Worm (Caenorhabditis elegans): ENCODE data around the gene Y41C4A.7.
A peak's percentile ranks its signal among the peaks of the same experiment; 100 is the strongest.

Gene Y41C4A.7

ce11 chrIII:11666819-11667218 is 31.9 kb upstream of the Y41C4A.7 start:
- peak; percentile 47 for TF ChIP-seq nhr-85 (tag)
- no peak for TF ChIP-seq ceh-88 (GFP tag; IDR thresholded peaks at IDR 0.05)
- no peak for TF ChIP-seq hlh-4 (tag; optimal IDR thresholded peaks at IDR 0.05)
- TF ChIP-seq unc-130 (tag; optimal IDR thresholded peaks at IDR 0.05): no peak
- peak; percentile 7 for TF ChIP-seq snu-23 (GFP tag; optimal IDR thresholded peaks at IDR 0.05)
- no peak for TF ChIP-seq ztf-4 (tag; optimal IDR thresholded peaks at IDR 0.05)
- no peak for TF ChIP-seq grh-1 (GFP tag; IDR thresholded peaks at IDR 0.05)
- no peak for TF ChIP-seq nhr-76 (tag; optimal IDR thresholded peaks at IDR 0.05)
- TF ChIP-seq dpl-1 (GFP tag; optimal IDR thresholded peaks at IDR 0.05): no peak
- no peak for TF ChIP-seq elt-3 (tag; optimal IDR thresholded peaks at IDR 0.05)
- TF ChIP-seq lin-14 (GFP tag; optimal IDR thresholded peaks at IDR 0.05): peak; percentile 47
- no peak for TF ChIP-seq nhr-19 (GFP tag; conservative IDR thresholded peaks at IDR 0.05)
- no peak for TF ChIP-seq rnt-1 (tag; optimal IDR thresholded peaks at IDR 0.05)
- TF ChIP-seq tlp-1 (tag; optimal IDR thresholded peaks at IDR 0.05): no peak
- TF ChIP-seq pax-3 (tag; optimal IDR thresholded peaks at IDR 0.05): no peak
- no peak for TF ChIP-seq ceh-82 (tag; optimal IDR thresholded peaks at IDR 0.05)
- TF ChIP-seq mep-1 (tag; optimal IDR thresholded peaks at IDR 0.05): peak; percentile 4
- TF ChIP-seq ceh-8 (GFP tag; optimal IDR thresholded peaks at IDR 0.05): no peak
- TF ChIP-seq unc-86 (tag; optimal IDR thresholded peaks at IDR 0.05): no peak
- TF ChIP-seq nhr-12 (tag; optimal IDR thresholded peaks at IDR 0.05): no peak
- TF ChIP-seq blmp-1 (tag; optimal IDR thresholded peaks at IDR 0.05): peak; percentile 97
- no peak for TF ChIP-seq zip-4 (GFP tag; optimal IDR thresholded peaks at IDR 0.05)

DNA sequence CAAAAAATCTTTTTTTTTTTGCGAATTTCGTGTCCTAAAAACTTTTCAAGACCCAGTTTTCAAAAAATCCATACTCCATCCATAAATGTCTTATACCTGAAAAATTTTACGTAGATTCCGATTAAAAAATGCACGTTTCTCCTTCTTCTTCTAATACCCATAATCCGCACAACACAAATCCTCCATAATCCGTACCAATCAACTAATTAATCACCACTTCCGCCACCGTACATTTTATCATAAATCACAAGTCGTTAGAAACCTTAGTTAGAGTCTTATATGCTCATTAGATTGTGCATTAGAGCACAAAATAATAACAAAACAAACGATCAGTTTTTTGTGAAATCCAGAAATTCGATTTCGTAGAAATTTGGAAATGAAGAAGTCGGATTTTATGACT is 29.7 kb upstream of the Y41C4A.7 start:
- TF ChIP-seq hlh-17 (GFP tag; optimal IDR thresholded peaks at IDR 0.05; ENCODE audit: borderline replicate concordance) (no peak), jun-1 (tag; optimal IDR thresholded peaks at IDR 0.05) (no peak), nhr-47 (tag; optimal IDR thresholded peaks at IDR 0.05) (peak; percentile 14), sptf-1 (tag; optimal IDR thresholded peaks at IDR 0.05) (no peak), ceh-88 (GFP tag; IDR thresholded peaks at IDR 0.05) (no peak), snu-23 (GFP tag; optimal IDR thresholded peaks at IDR 0.05) (no peak), dsc-1 (tag; optimal IDR thresholded peaks at IDR 0.05) (peak; percentile 99), pax-3 (tag; optimal IDR thresholded peaks at IDR 0.05) (peak; percentile 45), nhr-237 (tag; optimal IDR thresholded peaks at IDR 0.05) (no peak), snpc-4 (tag; optimal IDR thresholded peaks at IDR 0.05) (no peak), fos-1 (tag; optimal IDR thresholded peaks at IDR 0.05) (no peak), lsy-2 (tag; optimal IDR thresholded peaks at IDR 0.05) (no peak), mep-1 (tag; optimal IDR thresholded peaks at IDR 0.05) (no peak), hlh-4 (tag; optimal IDR thresholded peaks at IDR 0.05) (no peak), swsn-7 (tag; optimal IDR thresholded peaks at IDR 0.05) (no peak)

DNA sequence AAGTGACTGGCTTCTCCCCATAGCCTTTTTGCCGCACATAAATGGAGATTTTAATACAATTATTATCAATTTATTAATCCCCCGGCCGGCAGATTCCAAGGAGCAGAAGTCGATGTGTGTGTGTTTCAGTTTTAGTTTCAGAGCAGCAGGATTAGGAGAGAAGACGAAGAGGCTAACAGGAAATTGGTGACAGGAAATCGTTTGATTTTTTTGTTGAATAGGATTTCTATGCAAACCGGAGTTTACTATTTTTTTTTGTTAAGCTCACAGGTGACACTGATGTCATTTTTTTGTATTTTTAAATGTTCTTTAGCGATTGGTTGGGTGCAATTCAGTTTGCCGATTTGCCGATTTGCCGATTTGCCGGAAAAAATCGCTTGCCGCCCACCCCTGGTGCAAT is 18.2 kb upstream of the Y41C4A.7 start:
- peak; percentile 57 for TF ChIP-seq nhr-85 (tag)
- TF ChIP-seq snpc-4 (tag; optimal IDR thresholded peaks at IDR 0.05): no peak
- no peak for TF ChIP-seq elt-2 (tag; optimal IDR thresholded peaks at IDR 0.05)
- TF ChIP-seq elt-3 (tag; optimal IDR thresholded peaks at IDR 0.05): no peak
- TF ChIP-seq sox-4 (tag; optimal IDR thresholded peaks at IDR 0.05): peak; percentile 3
- TF ChIP-seq fkh-8 (tag; optimal IDR thresholded peaks at IDR 0.05): no peak
- TF ChIP-seq ceh-8 (GFP tag; optimal IDR thresholded peaks at IDR 0.05): no peak
- peak; percentile 71 for TF ChIP-seq dsc-1 (tag; optimal IDR thresholded peaks at IDR 0.05)

DNA sequence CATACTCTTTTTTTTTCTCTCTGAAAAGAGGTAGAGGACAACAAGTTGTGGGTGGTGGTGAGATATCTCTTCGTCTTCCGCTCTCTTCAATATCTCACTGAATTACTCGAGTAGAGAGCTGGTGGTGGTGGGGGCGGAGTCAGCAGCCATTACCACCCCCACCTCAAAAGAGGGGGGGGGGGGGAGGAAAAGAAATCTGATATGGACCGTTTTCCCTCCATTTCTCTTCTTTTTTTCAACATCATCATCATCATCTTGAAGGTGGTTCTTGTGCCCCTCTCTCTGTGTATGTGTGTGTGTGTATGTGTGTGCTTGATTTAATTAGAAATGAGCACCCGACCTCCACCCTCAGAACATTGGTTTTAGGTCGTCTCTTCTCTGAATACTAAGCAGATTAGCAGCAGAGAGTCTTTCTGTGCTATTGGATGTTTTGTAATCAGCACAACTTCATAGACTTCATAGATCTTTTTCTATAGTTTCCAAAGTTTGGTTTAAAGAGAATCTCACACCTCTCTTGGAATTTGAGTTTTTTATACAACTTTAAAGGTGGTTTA is 17.1 kb upstream of the Y41C4A.7 start:
- peak; percentile 84 for TF ChIP-seq lin-14 (GFP tag; optimal IDR thresholded peaks at IDR 0.05)
- TF ChIP-seq nhr-20 (tag; optimal IDR thresholded peaks at IDR 0.05): no peak
- TF ChIP-seq fkh-8 (tag; optimal IDR thresholded peaks at IDR 0.05): peak; percentile 67
- TF ChIP-seq lsy-2 (tag; optimal IDR thresholded peaks at IDR 0.05): peak in 1 of 2 experiments; percentile 11
- TF ChIP-seq egl-13 (tag; optimal IDR thresholded peaks at IDR 0.05): peak; percentile 16
